Worm (Caenorhabditis elegans): Measurements from ENCODE around the gene irld-15.

ce11 chrV:2264925-2265324 is 38.8 kb downstream of the irld-15 start:
- TF ChIP-seq ref-1 (GFP tag; conservative IDR thresholded peaks at IDR 0.05) (no peak), med-1 (GFP tag; optimal IDR thresholded peaks at IDR 0.05; ENCODE audit: insufficient read depth) (no peak)
